Fruit fly (Drosophila melanogaster) whole organism, wandering third instar larva: Measurements from ENCODE around the gene CG42404.

Source experiments
- Abd-B ChIP-seq: fragments of >200 bp; optimal IDR thresholded peaks from 2 replicates; lab custom pipeline; 2017; ENCODE audit warnings: missing biosample characterization, missing genetic modification characterization
- CG32264 ChIP-seq: fragments of 200-800 bp; sonication (Bioruptor generic); optimal IDR thresholded peaks from 2 replicates; lab custom pipeline; 2016; ENCODE audit warnings: missing biosample characterization, missing genetic modification characterization
- CG9705 ChIP-seq: fragments of 200-800 bp; sonication (Bioruptor generic); optimal IDR thresholded peaks from 2 replicates; lab custom pipeline; 2018; ENCODE audit warnings: missing biosample characterization, mild to moderate bottlenecking, missing genetic modification characterization
- CrebA ChIP-seq: fragments of 200-800 bp; sonication (Bioruptor generic); optimal IDR thresholded peaks from 2 replicates; lab custom pipeline; 2016; ENCODE audit warnings: missing biosample characterization, mild to moderate bottlenecking, missing genetic modification characterization, borderline replicate concordance
- Dfd ChIP-seq: fragments of >200 bp; optimal IDR thresholded peaks from 2 replicates; lab custom pipeline; 2017; ENCODE audit warnings: missing biosample characterization, missing genetic modification characterization
- Dif ChIP-seq: fragments of 200-275, 200-300 bp; sonication (Bioruptor generic); optimal IDR thresholded peaks from 2 replicates; lab custom pipeline; 2018; ENCODE audit warnings: missing biosample characterization, missing genetic modification characterization; ENCODE audit not compliant: partially characterized antibody
- GATAd ChIP-seq: sonication (Bioruptor generic); optimal IDR thresholded peaks from 2 replicates; lab custom pipeline; 2016; ENCODE audit warnings: missing biosample characterization, missing genetic modification characterization
- HLH106 ChIP-seq: fragments of 200-800 bp; optimal IDR thresholded peaks from 3 replicates; lab custom pipeline; 2019; ENCODE audit warnings: missing biosample characterization, mild to moderate bottlenecking, missing genetic modification characterization, moderate library complexity
- Hnf4 ChIP-seq: fragments of 200-800 bp; sonication (Bioruptor generic); optimal IDR thresholded peaks from 2 replicates; lab custom pipeline; 2016; ENCODE audit warnings: missing biosample characterization, mild to moderate bottlenecking, missing genetic modification characterization
- Hr83 ChIP-seq: fragments of 200-300 bp; sonication (Bioruptor generic); optimal IDR thresholded peaks from 2 replicates; lab custom pipeline; 2016; ENCODE audit warnings: missing biosample characterization, mild to moderate bottlenecking, missing genetic modification characterization, moderate library complexity; ENCODE audit not compliant: poor library complexity, severe bottlenecking
- Jra ChIP-seq: sonication (Bioruptor generic); optimal IDR thresholded peaks from 2 replicates; lab custom pipeline; 2016; ENCODE audit warnings: missing biosample characterization, missing genetic modification characterization
- Mio ChIP-seq: sonication (Bioruptor generic); optimal IDR thresholded peaks from 2 replicates; lab custom pipeline; 2016; ENCODE audit warnings: missing biosample characterization, missing genetic modification characterization
- Myc ChIP-seq: fragments of >200 bp; optimal IDR thresholded peaks from 2 replicates; lab custom pipeline; 2017
- N ChIP-seq: fragments of >200 bp; optimal IDR thresholded peaks from 2 replicates; lab custom pipeline; 2018; ENCODE audit warnings: missing biosample characterization, missing external identifiers, missing genetic modification characterization
- OdsH ChIP-seq: fragments of 200-800 bp; sonication (Bioruptor generic); optimal IDR thresholded peaks from 2 replicates; lab custom pipeline; 2016; ENCODE audit warnings: missing biosample characterization, mild to moderate bottlenecking, missing genetic modification characterization
- Rel ChIP-seq, 2 experiments: fragments of 200-800 bp; sonication (Bioruptor generic) in 1 of 2; optimal IDR thresholded peaks; 2 replicates in 1 of 2; 3 replicates in 1 of 2; lab custom pipeline; 2016 to 2019; ENCODE audit warnings: mild to moderate bottlenecking in 2 of 2, missing biosample characterization in 2 of 2, missing genetic modification characterization in 2 of 2, moderate library complexity in 1 of 2
- Sp1 ChIP-seq: fragments of 200-800 bp; sonication (Bioruptor generic); optimal IDR thresholded peaks from 3 replicates; lab custom pipeline; 2019; ENCODE audit warnings: missing biosample characterization, mild to moderate bottlenecking, missing genetic modification characterization, moderate library complexity
- Vsx2 ChIP-seq: fragments of 200-300, 225-300 bp; sonication (Bioruptor generic); optimal IDR thresholded peaks from 2 replicates; lab custom pipeline; 2018; ENCODE audit warnings: missing biosample characterization, missing genetic modification characterization; ENCODE audit not compliant: partially characterized antibody
- br ChIP-seq: fragments of 200-800 bp; sonication (Bioruptor generic); optimal IDR thresholded peaks from 2 replicates; lab custom pipeline; 2016; ENCODE audit warnings: missing biosample characterization, missing genetic modification characterization
- brk ChIP-seq: fragments of 200-800 bp; sonication (Bioruptor generic); optimal IDR thresholded peaks from 2 replicates; lab custom pipeline; 2016; ENCODE audit warnings: missing biosample characterization, mild to moderate bottlenecking, missing genetic modification characterization
- dl ChIP-seq, 2 experiments: fragments of 175-275, 200-275 bp in 1 of 2; fragments of 200-275 bp in 1 of 2; sonication (Bioruptor generic); optimal IDR thresholded peaks; lab custom pipeline; 2018; ENCODE audit warnings: mild to moderate bottlenecking in 2 of 2, missing biosample characterization in 2 of 2, missing genetic modification characterization in 2 of 2, moderate library complexity in 2 of 2; ENCODE audit not compliant: partially characterized antibody in 2 of 2, insufficient read depth in 1 of 2
- dsf ChIP-seq: sonication (Bioruptor generic); optimal IDR thresholded peaks from 2 replicates; lab custom pipeline; 2016; ENCODE audit warnings: missing biosample characterization, missing genetic modification characterization, borderline replicate concordance
- ey ChIP-seq: fragments of 200-800 bp; sonication (Bioruptor generic); optimal IDR thresholded peaks from 2 replicates; lab custom pipeline; 2016; ENCODE audit warnings: missing biosample characterization, missing genetic modification characterization
- foxo ChIP-seq, 2 experiments: fragments of 200-800 bp; sonication (Bioruptor generic); optimal IDR thresholded peaks; 2 replicates in 1 of 2; 3 replicates in 1 of 2; lab custom pipeline; 2016 to 2017; ENCODE audit warnings: missing biosample characterization in 2 of 2, missing genetic modification characterization in 2 of 2
- fru ChIP-seq: fragments of 200-800 bp; sonication (Bioruptor generic); optimal IDR thresholded peaks from 3 replicates; lab custom pipeline; 2016; ENCODE audit warnings: missing biosample characterization, mild to moderate bottlenecking, missing genetic modification characterization
- h ChIP-seq: fragments of 200-800 bp; sonication (Bioruptor generic); optimal IDR thresholded peaks from 3 replicates; lab custom pipeline; 2016; ENCODE audit warnings: missing biosample characterization, mild to moderate bottlenecking, missing genetic modification characterization
- pan ChIP-seq: fragments of >200 bp; optimal IDR thresholded peaks from 2 replicates; lab custom pipeline; 2017
- psq ChIP-seq: fragments of 200-800 bp; sonication (Bioruptor generic); optimal IDR thresholded peaks from 3 replicates; lab custom pipeline; 2017; ENCODE audit warnings: missing biosample characterization, mild to moderate bottlenecking, missing genetic modification characterization, moderate library complexity
- rgr ChIP-seq: fragments of 200-800 bp; sonication (Bioruptor generic); optimal IDR thresholded peaks from 3 replicates; lab custom pipeline; 2016; ENCODE audit warnings: missing biosample characterization, mild to moderate bottlenecking, missing genetic modification characterization
- sage ChIP-seq: fragments of 200-800 bp; sonication (Bioruptor generic); optimal IDR thresholded peaks from 2 replicates; lab custom pipeline; 2016; ENCODE audit warnings: missing biosample characterization, mild to moderate bottlenecking, missing genetic modification characterization
- sv ChIP-seq: fragments of 200-800 bp; sonication (Bioruptor generic); optimal IDR thresholded peaks from 3 replicates; lab custom pipeline; 2016; ENCODE audit warnings: missing biosample characterization, missing genetic modification characterization
- tai ChIP-seq: sonication (Bioruptor generic); optimal IDR thresholded peaks from 2 replicates; lab custom pipeline; 2016; ENCODE audit warnings: missing biosample characterization, missing genetic modification characterization
- usp ChIP-seq: fragments of >200 bp; optimal IDR thresholded peaks from 2 replicates; lab custom pipeline; 2017; ENCODE audit warnings: missing biosample characterization, missing genetic modification characterization
- woc ChIP-seq: sonication (Bioruptor generic); optimal IDR thresholded peaks from 2 replicates; lab custom pipeline; 2016; ENCODE audit warnings: missing biosample characterization, mild to moderate bottlenecking, missing genetic modification characterization

The CG42404 gene

DNA sequence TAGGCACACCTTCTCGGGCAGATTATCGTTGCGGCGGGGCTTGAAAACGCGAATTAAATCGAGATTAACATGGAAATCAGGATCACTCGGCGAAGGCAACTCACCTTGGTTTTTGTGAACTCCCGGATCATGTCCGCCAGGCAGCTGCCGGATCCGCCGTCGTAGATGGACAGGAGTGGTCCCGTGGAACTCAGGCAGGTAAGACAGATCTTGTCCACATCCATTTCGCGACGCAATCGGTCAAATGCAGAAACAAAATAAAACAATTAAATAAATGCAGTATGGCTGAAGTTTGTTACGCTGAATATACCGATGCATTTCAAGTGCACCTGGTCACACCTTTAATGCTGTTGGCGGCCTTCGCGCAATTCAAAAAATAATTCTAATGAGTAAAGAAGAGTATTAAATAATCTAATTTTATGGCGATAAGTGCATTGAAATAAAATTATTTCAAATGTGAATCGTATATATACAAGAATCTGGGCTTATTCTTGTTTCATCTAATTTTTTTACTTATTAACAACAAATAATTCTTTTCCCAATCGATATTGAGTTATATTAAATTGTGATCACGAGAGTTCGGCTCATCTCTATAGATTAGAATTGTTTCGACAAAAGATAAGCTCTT is 36.4 kb upstream of the CG42404 start, which contains the start of the genes CG6654 and CG4210:
Gene CG6654 (minus strand): TSS at position 297 of the 628 bp plus-strand sequence.
Gene CG4210 (plus strand): TSS at position 613 of the 628 bp plus-strand sequence.
- TF ChIP-seq tai (GFP tag; lab: Kevin White, UChicago), result no peak
- TF ChIP-seq CrebA (GFP tag; lab: Kevin White, UChicago), result no peak
- no peak for TF ChIP-seq foxo (GFP tag; optimal IDR thresholded peaks at IDR 0.05; lab: Kevin White, UChicago)
- peak; percentile 28 for TF ChIP-seq CG9705 (GFP tag; lab: Kevin White, UChicago)
- peak; percentile 71 for TF ChIP-seq woc
- TF ChIP-seq Jra, result no peak
- TF ChIP-seq Dfd (GFP tag; lab: Kevin White, UChicago), result no peak
- no peak for TF ChIP-seq N (GFP tag; lab: Kevin White, UChicago)
- no peak for TF ChIP-seq Abd-B (GFP tag; lab: Kevin White, UChicago)
- no peak for TF ChIP-seq dsf (GFP tag; lab: Kevin White, UChicago)
- peak; percentile 27 for TF ChIP-seq Sp1 (GFP tag; lab: Kevin White, UChicago)
- TF ChIP-seq Mio (GFP tag; lab: Kevin White, UChicago), result no peak
- TF ChIP-seq HLH106 (tag; lab: Kevin White, UChicago), result peak; percentile 69
- no peak for TF ChIP-seq fru
- TF ChIP-seq Myc (lab: Kevin White, UChicago), result no peak
- no peak for TF ChIP-seq Rel (GFP tag; optimal IDR thresholded peaks at IDR 0.05; lab: Kevin White, UChicago)
- TF ChIP-seq Rel (tag; optimal IDR thresholded peaks at IDR 0.05; lab: Kevin White, UChicago), result peak; percentile 54
- TF ChIP-seq ey (GFP tag; lab: Kevin White, UChicago), result no peak

DNA sequence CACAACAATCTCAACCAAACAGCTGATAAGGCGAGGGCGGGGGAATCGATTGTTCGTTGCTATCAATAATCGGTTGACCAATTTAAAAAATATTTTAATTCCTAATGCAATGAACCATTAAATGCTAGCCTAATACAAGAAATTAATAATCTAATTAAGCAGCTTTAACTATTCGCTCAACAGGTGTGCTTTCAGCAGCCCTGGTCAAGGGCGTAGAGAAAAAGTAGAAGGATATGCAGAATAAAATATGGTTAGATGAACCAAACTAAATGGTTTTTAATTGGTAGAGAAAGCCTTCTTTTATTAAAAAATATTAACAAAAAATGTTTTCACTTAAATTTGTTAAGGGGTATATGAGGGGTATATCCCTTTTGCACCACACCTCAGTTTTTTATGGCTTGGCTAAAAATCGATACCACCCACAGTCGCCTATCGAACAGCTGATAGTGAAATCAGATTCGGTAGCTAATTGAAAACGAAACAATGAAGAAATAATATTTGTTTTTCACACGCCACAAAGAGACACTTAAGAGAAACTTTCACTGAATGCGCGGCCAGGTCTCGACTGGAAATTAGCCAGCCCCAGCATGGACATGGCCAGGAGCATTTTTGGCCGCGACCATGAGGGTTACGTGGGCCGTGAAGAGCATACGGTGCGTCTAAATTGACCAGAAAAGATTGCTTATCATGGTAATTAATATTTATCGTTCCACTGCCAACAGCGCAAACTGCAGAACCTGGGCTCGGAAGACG is 30.9 kb upstream of the CG42404 start, which contains the start of the genes SIDL and CG12241:
Gene SIDL (minus strand): TSS at position 51 of the 753 bp plus-strand sequence.
Gene CG12241 (plus strand): TSS at position 433 of the 753 bp plus-strand sequence.
- TF ChIP-seq N (GFP tag; lab: Kevin White, UChicago) (no peak), CrebA (GFP tag; lab: Kevin White, UChicago) (no peak), dl (GFP tag; optimal IDR thresholded peaks at IDR 0.05; lab: Kevin White, UChicago; ENCODE audit: insufficient read depth in 1 of 2, partially characterized antibody in 2 of 2) (no peak), Hr83 (GFP tag; lab: Kevin White, UChicago) (no peak), psq (GFP tag; lab: Kevin White, UChicago) (peak; percentile 67), GATAd (GFP tag; lab: Kevin White, UChicago) (peak; percentile 9), HLH106 (tag; lab: Kevin White, UChicago) (peak; percentile 94), CG9705 (GFP tag; lab: Kevin White, UChicago) (peak; percentile 72), CG32264 (GFP tag; lab: Kevin White, UChicago) (peak; percentile 83), Myc (lab: Kevin White, UChicago) (no peak), h (GFP tag; lab: Kevin White, UChicago) (peak; percentile 95), Sp1 (GFP tag; lab: Kevin White, UChicago) (peak; percentile 75), Jra (no peak), Abd-B (GFP tag; lab: Kevin White, UChicago) (no peak), Dif (GFP tag; lab: Kevin White, UChicago) (no peak), sage (GFP tag; lab: Kevin White, UChicago) (no peak), Mio (GFP tag; lab: Kevin White, UChicago) (peak; percentile 41), ey (GFP tag; lab: Kevin White, UChicago) (peak; percentile 77), Vsx2 (GFP tag; lab: Kevin White, UChicago) (no peak), rgr (peak; percentile 71), Rel (GFP tag; optimal IDR thresholded peaks at IDR 0.05; lab: Kevin White, UChicago) (no peak), Rel (tag; optimal IDR thresholded peaks at IDR 0.05; lab: Kevin White, UChicago) (peak; percentile 74), Hnf4 (no peak), br (GFP tag; lab: Kevin White, UChicago) (no peak), foxo (GFP tag; optimal IDR thresholded peaks at IDR 0.05; lab: Kevin White, UChicago) (peak; percentile 28 to 94), pan (lab: Kevin White, UChicago) (no peak), sv (GFP tag; lab: Kevin White, UChicago) (peak; percentile 63), OdsH (peak; percentile 62), brk (no peak), usp (GFP tag; lab: Kevin White, UChicago) (no peak)
